Fruit fly (Drosophila melanogaster) whole organism, embryonic: ENCODE results near the gene CG6693.

Experiments
- Atf3 ChIP-seq: fragments of 200-800 bp; sonication (Bioruptor generic); optimal IDR thresholded peaks from 3 replicates; lab custom pipeline; 2016; ENCODE audit warnings: missing biosample characterization, missing genetic modification characterization
- BtbVII ChIP-seq: fragments of 200-800 bp; sonication (Bioruptor generic); optimal IDR thresholded peaks from 3 replicates; lab custom pipeline; 2017; ENCODE audit warnings: missing biosample characterization, mild to moderate bottlenecking, missing genetic modification characterization
- CG10267 ChIP-seq: fragments of 200-800 bp; sonication (Bioruptor generic); optimal IDR thresholded peaks from 2 replicates; lab custom pipeline; 2018; ENCODE audit warnings: missing biosample characterization, mild to moderate bottlenecking, missing genetic modification characterization, moderate library complexity
- CG11085 ChIP-seq: fragments of 200-800 bp; sonication (Bioruptor generic); IDR thresholded peaks from 2 replicates; pipeline ENCODE4 v1.3.6; 2022; ENCODE audit warnings: missing biosample characterization, missing genetic modification characterization
- CG12391 ChIP-seq: fragments of 200-800 bp; sonication (Bioruptor generic); optimal IDR thresholded peaks from 3 replicates; lab custom pipeline; 2018; ENCODE audit warnings: missing biosample characterization, mild to moderate bottlenecking, missing genetic modification characterization, moderate library complexity
- CG12659 ChIP-seq: fragments of 200-800 bp; sonication (Bioruptor generic); optimal IDR thresholded peaks from 3 replicates; lab custom pipeline; 2017; ENCODE audit warnings: mild to moderate bottlenecking, missing biosample characterization, missing genetic modification reagents, missing genetic modification characterization
- CG12769 ChIP-seq: fragments of 200-800 bp; sonication (Bioruptor generic); optimal IDR thresholded peaks from 2 replicates; lab custom pipeline; 2019; ENCODE audit warnings: missing biosample characterization, mild to moderate bottlenecking, missing genetic modification characterization, moderate library complexity
- CG13123 ChIP-seq: fragments of 200-800 bp; sonication (Bioruptor generic); optimal IDR thresholded peaks from 2 replicates; lab custom pipeline; 2016; ENCODE audit warnings: missing biosample characterization, missing genetic modification characterization
- CG13624 ChIP-seq: fragments of 200-800 bp; sonication (Bioruptor generic); optimal IDR thresholded peaks from 2 replicates; lab custom pipeline; 2016; ENCODE audit warnings: missing biosample characterization, missing genetic modification characterization
- CG30020 ChIP-seq: fragments of 200-800 bp; optimal IDR thresholded peaks from 2 replicates; lab custom pipeline; 2019; ENCODE audit warnings: missing biosample characterization, mild to moderate bottlenecking, missing genetic modification characterization, moderate library complexity
- CG34376 ChIP-seq: fragments of 200-800 bp; sonication (Bioruptor generic); optimal IDR thresholded peaks from 2 replicates; lab custom pipeline; 2018; ENCODE audit warnings: missing biosample characterization, mild to moderate bottlenecking, missing genetic modification characterization
- CG4617 ChIP-seq: fragments of 200-800 bp; sonication (Bioruptor generic); optimal IDR thresholded peaks from 3 replicates; lab custom pipeline; 2016; ENCODE audit warnings: missing biosample characterization, missing genetic modification characterization, borderline replicate concordance
- CG6689 ChIP-seq: fragments of 200-800 bp; sonication (Bioruptor generic); IDR thresholded peaks from 2 replicates; pipeline ENCODE4 v1.3.6; 2022; ENCODE audit warnings: missing biosample characterization, missing genetic modification characterization
- CG7987 ChIP-seq: fragments of 200-800 bp; sonication (Bioruptor generic); optimal IDR thresholded peaks from 2 replicates; lab custom pipeline; 2018; ENCODE audit warnings: missing biosample characterization, mild to moderate bottlenecking, missing genetic modification characterization, moderate library complexity
- CG8281 ChIP-seq: fragments of 200-800 bp; sonication (Bioruptor generic); optimal IDR thresholded peaks from 2 replicates; lab custom pipeline; 2018; ENCODE audit warnings: missing biosample characterization, mild to moderate bottlenecking, missing genetic modification characterization, moderate library complexity
- CG8290 ChIP-seq, 3 experiments: fragments of 200-800 bp; sonication (Bioruptor generic); optimal IDR thresholded peaks; 2 replicates each; lab custom pipeline; 2016 to 2019; ENCODE audit warnings: missing biosample characterization in 3 of 3, missing genetic modification characterization in 3 of 3, mild to moderate bottlenecking in 2 of 3, moderate library complexity in 1 of 3
- CG8924 ChIP-seq: fragments of 200-800 bp; optimal IDR thresholded peaks from 3 replicates; lab custom pipeline; 2019; ENCODE audit warnings: missing biosample characterization, mild to moderate bottlenecking, missing genetic modification characterization, moderate library complexity
- CG9797 ChIP-seq: fragments of 200-800 bp; sonication (Bioruptor generic); optimal IDR thresholded peaks from 3 replicates; lab custom pipeline; 2018; ENCODE audit warnings: missing biosample characterization, mild to moderate bottlenecking, missing genetic modification characterization
- CTCF ChIP-seq: fragments of 200-800 bp; sonication (Bioruptor generic); optimal IDR thresholded peaks from 2 replicates; lab custom pipeline; 2017; ENCODE audit warnings: missing biosample characterization, mild to moderate bottlenecking, missing genetic modification characterization, moderate library complexity
- Dbx ChIP-seq: fragments of 200-800 bp; sonication (Bioruptor generic); IDR thresholded peaks from 3 replicates; pipeline ENCODE4 v1.3.6; 2022; ENCODE audit warnings: missing biosample characterization, missing genetic modification characterization
- Dek ChIP-seq: fragments of 200-800 bp; sonication (Bioruptor generic); optimal IDR thresholded peaks from 3 replicates; lab custom pipeline; 2019; ENCODE audit warnings: missing biosample characterization, mild to moderate bottlenecking, missing genetic modification characterization, moderate library complexity
- Dp ChIP-seq: fragments of 200-800 bp; sonication (Bioruptor generic); optimal IDR thresholded peaks from 2 replicates; lab custom pipeline; 2018; ENCODE audit warnings: missing biosample characterization, mild to moderate bottlenecking, missing genetic modification characterization, moderate library complexity
- Ets97D ChIP-seq: fragments of 200-800 bp; sonication (Bioruptor generic); optimal IDR thresholded peaks from 3 replicates; lab custom pipeline; 2016; ENCODE audit warnings: missing biosample characterization, missing genetic modification characterization
- Fer3 ChIP-seq: fragments of 200-800 bp; sonication (Bioruptor generic); optimal IDR thresholded peaks from 2 replicates; lab custom pipeline; 2018; ENCODE audit warnings: missing biosample characterization, mild to moderate bottlenecking, missing genetic modification characterization, moderate library complexity
- MBD-R2 ChIP-seq: fragments of 200-800 bp; sonication (Bioruptor generic); IDR thresholded peaks from 2 replicates; pipeline ENCODE4 v1.3.6; 2022; ENCODE audit warnings: missing biosample characterization, missing genetic modification characterization
- MTF-1 ChIP-seq: fragments of 200-800 bp; sonication (Bioruptor generic); optimal IDR thresholded peaks from 2 replicates; lab custom pipeline; 2018; ENCODE audit warnings: missing biosample characterization, mild to moderate bottlenecking, missing genetic modification characterization, borderline replicate concordance
- Med ChIP-seq: fragments of 200-800 bp; sonication (Bioruptor generic); peaks from one replicate; lab custom pipeline; 2016; ENCODE audit warnings: missing biosample characterization, missing genetic modification characterization, mild to moderate bottlenecking, inconsistent platforms, moderate library complexity
- Myb ChIP-seq: fragments of 200-800 bp; sonication (Bioruptor generic); optimal IDR thresholded peaks from 2 replicates; lab custom pipeline; 2016; ENCODE audit warnings: missing biosample characterization, missing genetic modification characterization
- Sry-δ ChIP-seq: fragments of 200-800 bp; sonication (Bioruptor generic); optimal IDR thresholded peaks from 2 replicates; lab custom pipeline; 2016; ENCODE audit warnings: missing biosample characterization, missing genetic modification characterization
- Xbp1 ChIP-seq: fragments of 200-800 bp; sonication (Bioruptor generic); optimal IDR thresholded peaks from 3 replicates; lab custom pipeline; 2016; ENCODE audit warnings: missing biosample characterization, mild to moderate bottlenecking, missing genetic modification characterization
- ara ChIP-seq: fragments of 200-800 bp; sonication (Bioruptor generic); IDR thresholded peaks from 2 replicates; pipeline ENCODE4 v1.3.6; 2022; ENCODE audit warnings: missing biosample characterization, missing genetic modification characterization
- bigmax ChIP-seq: fragments of 200-800 bp; sonication (Bioruptor generic); optimal IDR thresholded peaks from 2 replicates; lab custom pipeline; 2018; ENCODE audit warnings: missing biosample characterization, mild to moderate bottlenecking, missing genetic modification characterization
- br ChIP-seq: fragments of >200 bp; optimal IDR thresholded peaks from 2 replicates; lab custom pipeline; 2017
- ci ChIP-seq: fragments of 200-800 bp; sonication (Bioruptor generic); IDR thresholded peaks from 3 replicates; pipeline ENCODE4 v1.3.6; 2022; ENCODE audit warnings: missing biosample characterization, missing genetic modification characterization
- ftz-f1 ChIP-seq: fragments of 200-800 bp; sonication (Bioruptor generic); optimal IDR thresholded peaks from 2 replicates; lab custom pipeline; 2016; ENCODE audit warnings: missing biosample characterization, missing genetic modification characterization
- gro ChIP-seq: fragments of 200-800 bp; sonication (Bioruptor generic); optimal IDR thresholded peaks from 2 replicates; lab custom pipeline; 2016; ENCODE audit warnings: missing biosample characterization, missing genetic modification characterization
- knrl ChIP-seq: fragments of 200-800 bp; sonication (Bioruptor generic); IDR thresholded peaks from 3 replicates; pipeline ENCODE4 v1.3.6; 2022; ENCODE audit warnings: missing biosample characterization, missing genetic modification characterization; ENCODE audit not compliant: partially characterized antibody
- lov ChIP-seq, 2 experiments: fragments of 200-800 bp in 1 of 2; fragments of >200 bp in 1 of 2; sonication (Bioruptor generic) in 1 of 2; IDR thresholded peaks in 1 of 2; optimal IDR thresholded peaks in 1 of 2; 2 replicates in 1 of 2; 3 replicates in 1 of 2; pipeline versions ENCODE4 v1.3.6 to Lab custom; 2017 to 2022; ENCODE audit warnings: missing biosample characterization in 1 of 2, missing genetic modification characterization in 1 of 2
- nom ChIP-seq: fragments of 200-800 bp; sonication (Bioruptor generic); optimal IDR thresholded peaks from 2 replicates; lab custom pipeline; 2017; ENCODE audit warnings: missing biosample characterization, missing genetic modification characterization, mild to moderate bottlenecking, moderate library complexity, missing genetic modification reagents
- oc ChIP-seq: fragments of 200-800 bp; sonication (Bioruptor generic); optimal IDR thresholded peaks from 2 replicates; lab custom pipeline; 2018; ENCODE audit warnings: missing biosample characterization, mild to moderate bottlenecking, missing genetic modification characterization, moderate library complexity
- otp ChIP-seq: fragments of 200-800 bp; sonication (Bioruptor generic); IDR thresholded peaks from 3 replicates; pipeline ENCODE4, ENCODE4 v1.3.6; 2022; ENCODE audit warnings: missing biosample characterization, missing genetic modification characterization
- pros ChIP-seq: fragments of 200-800 bp; sonication (Bioruptor generic); optimal IDR thresholded peaks from 3 replicates; lab custom pipeline; 2019; ENCODE audit warnings: missing biosample characterization, mild to moderate bottlenecking, missing genetic modification characterization, moderate library complexity
- ranshi ChIP-seq: fragments of 200-800 bp; sonication (Bioruptor generic); IDR thresholded peaks from 2 replicates; pipeline ENCODE4 v1.3.6; 2022; ENCODE audit warnings: missing biosample characterization, missing genetic modification characterization
- scrt ChIP-seq: fragments of 200-800 bp; sonication (Bioruptor generic); optimal IDR thresholded peaks from 2 replicates; lab custom pipeline; 2018; ENCODE audit warnings: missing biosample characterization, mild to moderate bottlenecking, missing genetic modification characterization, moderate library complexity
- sd ChIP-seq: fragments of 200-800 bp; sonication (Bioruptor generic); optimal IDR thresholded peaks from 3 replicates; lab custom pipeline; 2018; ENCODE audit warnings: missing biosample characterization, mild to moderate bottlenecking, missing genetic modification characterization, moderate library complexity
- sqz ChIP-seq: fragments of 200-800 bp; sonication (Bioruptor generic); optimal IDR thresholded peaks from 3 replicates; lab custom pipeline; 2018; ENCODE audit warnings: missing biosample characterization, mild to moderate bottlenecking, missing genetic modification characterization
- trem ChIP-seq: fragments of 200-800 bp; optimal IDR thresholded peaks from 3 replicates; lab custom pipeline; 2019; ENCODE audit warnings: missing biosample characterization, mild to moderate bottlenecking, missing genetic modification characterization, moderate library complexity
- unc-4 ChIP-seq: fragments of 200-800 bp; sonication (Bioruptor generic); IDR thresholded peaks from 2 replicates; pipeline ENCODE4 v1.3.6; 2022; ENCODE audit warnings: missing biosample characterization, missing genetic modification characterization; ENCODE audit not compliant: partially characterized antibody
- vvl ChIP-seq: fragments of 200-800 bp; sonication (Bioruptor generic); IDR thresholded peaks from 2 replicates; pipeline ENCODE4 v1.3.6; 2022; ENCODE audit warnings: missing biosample characterization, missing genetic modification characterization
- zfh2 ChIP-seq: fragments of 200-800 bp; sonication (Bioruptor generic); optimal IDR thresholded peaks from 2 replicates; lab custom pipeline; 2016; ENCODE audit warnings: missing biosample characterization, missing genetic modification characterization

CG6693 gene

DNA sequence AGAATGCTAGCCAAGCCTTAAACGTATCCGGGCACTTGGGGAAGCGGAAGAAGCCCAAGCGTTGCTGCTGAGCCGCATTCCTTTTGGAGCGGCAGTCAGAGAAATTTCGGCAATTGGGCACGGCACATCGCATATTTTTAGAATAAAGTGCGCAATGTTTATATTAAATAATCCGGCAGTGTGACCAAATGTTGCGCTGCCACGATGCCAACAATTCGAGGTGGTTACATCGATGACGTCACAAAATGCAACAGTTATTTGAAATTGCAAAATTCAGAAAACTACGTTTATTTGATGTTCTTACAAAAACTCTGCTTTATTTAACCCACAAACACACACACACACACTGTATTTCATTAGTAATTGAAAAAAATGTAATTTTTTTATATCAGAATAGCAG, 1.6 kb downstream of the CG6693 start, which contains the start of gene CG6689 (continued):
- TF ChIP-seq ftz-f1 = peak; percentile 77
- TF ChIP-seq Fer3 = no peak
- peak; percentile 28 for TF ChIP-seq CG30020 (tag; lab: Kevin White, UChicago)
- TF ChIP-seq CG13624 (GFP tag; lab: Kevin White, UChicago) = peak; percentile 77
- TF ChIP-seq gro (GFP tag; lab: Kevin White, UChicago) = peak; percentile 47
- TF ChIP-seq Myb = peak; percentile 86
- TF ChIP-seq ci (GFP tag; lab: Robert Waterston, UW) = peak; percentile 66; the same call in 1 of the 3 replicates
- no peak for TF ChIP-seq Xbp1 (GFP tag; lab: Kevin White, UChicago)
- no peak for TF ChIP-seq ranshi (GFP tag; lab: Robert Waterston, UW)
- TF ChIP-seq bigmax (GFP tag; lab: Kevin White, UChicago) = no peak
- peak; percentile 49 for TF ChIP-seq CG34376 (GFP tag; lab: Kevin White, UChicago)
- TF ChIP-seq Atf3 (GFP tag; lab: Kevin White, UChicago) = peak; percentile 10
- peak; percentile 1 for TF ChIP-seq CG12769 (tag; lab: Kevin White, UChicago)
- TF ChIP-seq CG4617 = peak; percentile 82
- no peak for TF ChIP-seq unc-4
- peak; percentile 88 for TF ChIP-seq Med (GFP tag; lab: Kevin White, UChicago)
- peak; percentile 94 for TF ChIP-seq MBD-R2 (GFP tag; lab: Robert Waterston, UW)
- TF ChIP-seq CG8924 (tag; lab: Kevin White, UChicago) = peak; percentile 21
- peak; percentile 63 for TF ChIP-seq oc (tag; lab: Kevin White, UChicago)
- TF ChIP-seq otp (GFP tag; lab: Robert Waterston, UW) = no peak
- TF ChIP-seq nom = peak; percentile 3
- TF ChIP-seq CG9797 (GFP tag; lab: Kevin White, UChicago) = peak; percentile 88
- TF ChIP-seq pros (GFP tag; lab: Kevin White, UChicago) = no peak
- TF ChIP-seq CG6689 (GFP tag; lab: Robert Waterston, UW) = peak; percentile 100
- TF ChIP-seq CG11085 (GFP tag; lab: Robert Waterston, UW) = no peak
- peak; percentile 58 for TF ChIP-seq BtbVII (GFP tag; lab: Kevin White, UChicago)
- TF ChIP-seq CG12659 = peak; percentile 55
- TF ChIP-seq trem (tag; lab: Kevin White, UChicago) = peak; percentile 56
- peak; percentile 69 for TF ChIP-seq Dp
- TF ChIP-seq sqz (GFP tag; lab: Kevin White, UChicago) = no peak
- TF ChIP-seq CG13123 (GFP tag; lab: Kevin White, UChicago) = no peak
- peak; percentile 33 for TF ChIP-seq CG12391 (tag; lab: Kevin White, UChicago)
- peak; percentile 28 for TF ChIP-seq Dek
- TF ChIP-seq vvl (GFP tag; lab: Robert Waterston, UW) = peak; percentile 78
- TF ChIP-seq Ets97D (GFP tag; lab: Kevin White, UChicago) = peak; percentile 37
- peak; percentile 31 for TF ChIP-seq Sry-δ (GFP tag; lab: Kevin White, UChicago)
- peak; percentile 68 for TF ChIP-seq sd (tag; lab: Kevin White, UChicago)
- no peak for TF ChIP-seq br (lab: Kevin White, UChicago)
- no peak for TF ChIP-seq CG8290 (GFP tag; optimal IDR thresholded peaks at IDR 0.05; lab: Kevin White, UChicago)
- peak in 1 of 2 experiments; percentile 47 for TF ChIP-seq CG8290 (tag; optimal IDR thresholded peaks at IDR 0.05; lab: Kevin White, UChicago)
- no peak for TF ChIP-seq CG8281
- TF ChIP-seq scrt (GFP tag; lab: Kevin White, UChicago) = peak; percentile 21
- TF ChIP-seq CG10267 (tag; lab: Kevin White, UChicago) = peak; percentile 9
- TF ChIP-seq CG7987 (GFP tag; lab: Kevin White, UChicago) = peak; percentile 31
- TF ChIP-seq Dbx = 0 out of 3 replicates have a peak, but pooled peaks have one; percentile 18
- 0 out of 3 replicates have a peak, but pooled peaks have one; percentile 7 for TF ChIP-seq knrl (GFP tag; lab: Robert Waterston, UW)
- peak; percentile 12 for TF ChIP-seq CTCF (GFP tag; lab: Kevin White, UChicago)
- TF ChIP-seq lov (optimal IDR thresholded peaks at IDR 0.05; lab: Kevin White, UChicago) = no peak
- peak; percentile 54; the same call in 1 of the 3 replicates for TF ChIP-seq lov (GFP tag; IDR thresholded peaks at IDR 0.05; lab: Robert Waterston, UW)
- TF ChIP-seq ara = no peak
- peak; percentile 5 for TF ChIP-seq MTF-1 (GFP tag; lab: Kevin White, UChicago)
- TF ChIP-seq zfh2 (GFP tag; lab: Kevin White, UChicago) = peak; percentile 10
